Worm (Caenorhabditis elegans) whole organism, young adult: ENCODE data around the gene hcp-2.

ENCODE experiments used
- B0019.2 ChIP-seq: fragments of 200-800 bp; sonication (Bioruptor generic); conservative IDR thresholded peaks from 2 replicates; pipeline ENCODE4 v1.3.6; 2022; ENCODE audit warnings: missing genetic modification reagents, missing genetic modification characterization, missing compliant biosample characterization
- F57C9.4 ChIP-seq: sonication (generic microtip); optimal IDR thresholded peaks from 2 replicates; lab custom pipeline; 2017; ENCODE audit warnings: mild to moderate bottlenecking, missing genetic modification characterization, missing compliant biosample characterization
- Y53G8AR.9 ChIP-seq: fragments of 200-800 bp; sonication (Bioruptor generic); conservative IDR thresholded peaks from 2 replicates; pipeline ENCODE4 v1.3.6; 2022; ENCODE audit warnings: missing genetic modification reagents, missing genetic modification characterization, missing compliant biosample characterization
- chd-7 ChIP-seq: sonication (generic microtip); optimal IDR thresholded peaks from 2 replicates; lab custom pipeline; 2016; ENCODE audit warnings: mild to moderate bottlenecking, missing genetic modification characterization, moderate library complexity, missing compliant biosample characterization
- ets-4 ChIP-seq: fragments of 200-800 bp; sonication (Bioruptor generic); optimal IDR thresholded peaks from 2 replicates; lab custom pipeline; 2018; ENCODE audit warnings: mild to moderate bottlenecking, missing genetic modification characterization, missing compliant biosample characterization
- nfya-1 ChIP-seq: sonication (generic microtip); optimal IDR thresholded peaks from 2 replicates; lab custom pipeline; 2017; ENCODE audit warnings: antibody characterized with exemption, missing compliant biosample characterization, missing genetic modification characterization, borderline replicate concordance; ENCODE audit not compliant: insufficient read depth
- nfyb-1 ChIP-seq: fragments of 200-800 bp; sonication (Bioruptor generic); IDR thresholded peaks from 2 replicates; pipeline ENCODE4 v1.3.6; 2022; ENCODE audit warnings: missing genetic modification reagents, missing genetic modification characterization, missing compliant biosample characterization
- nhr-179 ChIP-seq: sonication (generic microtip); optimal IDR thresholded peaks from 2 replicates; lab custom pipeline; 2016; ENCODE audit warnings: mild to moderate bottlenecking, missing genetic modification characterization, missing compliant biosample characterization
- snpc-1.3 ChIP-seq: sonication (generic microtip); optimal IDR thresholded peaks from 2 replicates; lab custom pipeline; 2017; ENCODE audit warnings: missing genetic modification characterization, mild to moderate bottlenecking, missing compliant biosample characterization, antibody characterized with exemption, moderate library complexity, missing genotype, missing genetic modification reagents; ENCODE audit not compliant: insufficient read depth
- snpc-4 ChIP-seq, 5 experiments: fragments of 150-350 bp in 1 of 5; sonication (generic microtip) in 4 of 5; optimal IDR thresholded peaks; 2 replicates each; lab custom pipeline; 2014 to 2018; ENCODE audit warnings: missing genetic modification characterization in 5 of 5, missing biosample characterization in 3 of 5, antibody characterized with exemption in 2 of 5, mild to moderate bottlenecking in 2 of 5, missing compliant biosample characterization in 2 of 5, missing genotype in 2 of 5, moderate library complexity in 2 of 5, missing genetic modification reagents in 1 of 5
- ztf-18 ChIP-seq: sonication (generic microtip); optimal IDR thresholded peaks from 2 replicates; lab custom pipeline; 2016; ENCODE audit warnings: missing genotype, mild to moderate bottlenecking, missing genetic modification characterization, missing compliant biosample characterization
- ztf-25 ChIP-seq: fragments of 200-800 bp; sonication (Bioruptor generic); IDR thresholded peaks from 2 replicates; pipeline ENCODE4 v1.3.6; 2022; ENCODE audit warnings: missing genetic modification reagents, missing genetic modification characterization, missing compliant biosample characterization

ce11 chrV:9615725-9616124 is 29.9 kb upstream of the hcp-2 start, which contains the start of gene pqn-63:
- TF ChIP-seq nfyb-1 (GFP tag; lab: Robert Waterston, UW) = no peak
- no peak for TF ChIP-seq ets-4 (GFP tag; lab: Kevin White, UChicago)
- no peak for TF ChIP-seq chd-7 (tag; lab: Kevin White, UChicago)
- no peak for TF ChIP-seq snpc-4 (GFP tag; optimal IDR thresholded peaks at IDR 0.05; lab: Kevin White, UChicago)
- no peak for TF ChIP-seq snpc-4 (tag; optimal IDR thresholded peaks at IDR 0.05; lab: Kevin White, UChicago)
- no peak for TF ChIP-seq snpc-1.3
- TF ChIP-seq B0019.2 (GFP tag; lab: Robert Waterston, UW) = no peak
- TF ChIP-seq F57C9.4 (tag; lab: Kevin White, UChicago) = no peak
- no peak for TF ChIP-seq ztf-25
- TF ChIP-seq nfya-1 (tag; lab: Kevin White, UChicago) = no peak
- TF ChIP-seq ztf-18 = no peak
- TF ChIP-seq nhr-179 (tag; lab: Kevin White, UChicago) = no peak
- TF ChIP-seq Y53G8AR.9 (GFP tag; lab: Robert Waterston, UW) = no peak
